Worm (Caenorhabditis elegans) whole organism, early embryonic: ENCODE data around the gene C52G5.2.

Source experiments
- B0310.2 ChIP-seq: sonication (generic microtip); optimal IDR thresholded peaks from 2 replicates; lab custom pipeline; 2016; ENCODE audit warnings: mild to moderate bottlenecking, missing genetic modification characterization, missing compliant biosample characterization
- aly-1 ChIP-seq: sonication (generic microtip); optimal IDR thresholded peaks from 2 replicates; lab custom pipeline; 2016; ENCODE audit warnings: missing genetic modification characterization, missing compliant biosample characterization
- ama-1 ChIP-seq: fragments of 150-350 bp; optimal IDR thresholded peaks from 2 replicates; lab custom pipeline; 2014
- ceh-13 ChIP-seq: fragments of 200-800 bp; sonication (Bioruptor generic); optimal IDR thresholded peaks from 2 replicates; lab custom pipeline; 2018; ENCODE audit warnings: mild to moderate bottlenecking, missing genetic modification characterization, missing compliant biosample characterization
- ceh-36 ChIP-seq: sonication (generic microtip); optimal IDR thresholded peaks from 2 replicates; lab custom pipeline; 2016; ENCODE audit warnings: missing genetic modification characterization, inconsistent platforms, missing compliant biosample characterization
- ets-7 ChIP-seq: sonication (generic microtip); optimal IDR thresholded peaks from 2 replicates; lab custom pipeline; 2016; ENCODE audit warnings: missing genotype, missing genetic modification characterization, missing compliant biosample characterization
- hmbx-1 ChIP-seq: sonication (generic microtip); optimal IDR thresholded peaks from 2 replicates; lab custom pipeline; 2016; ENCODE audit warnings: mild to moderate bottlenecking, missing genetic modification characterization, missing compliant biosample characterization
- pes-1 ChIP-seq: fragments of 200-800 bp; sonication (Bioruptor generic); IDR thresholded peaks from 2 replicates; pipeline ENCODE4 v1.3.6; 2022; ENCODE audit warnings: missing genetic modification reagents, missing genetic modification characterization, missing compliant biosample characterization
- sea-1 ChIP-seq: fragments of 200-800 bp; sonication (Bioruptor generic); conservative IDR thresholded peaks from 2 replicates; pipeline ENCODE4 v1.3.6; 2022; ENCODE audit warnings: missing genetic modification characterization, missing compliant biosample characterization
- tbx-11 ChIP-seq: fragments of 200-800 bp; sonication (Bioruptor generic); IDR thresholded peaks from 2 replicates; pipeline ENCODE4 v1.3.6; 2022; ENCODE audit warnings: missing genetic modification characterization, missing compliant biosample characterization
- tbx-37 ChIP-seq: fragments of 200-800 bp; sonication (Bioruptor generic); conservative IDR thresholded peaks from 2 replicates; pipeline ENCODE4 v1.3.6; 2022; ENCODE audit warnings: missing genetic modification reagents, missing genetic modification characterization, missing compliant biosample characterization
- tra-4 ChIP-seq: sonication (generic microtip); optimal IDR thresholded peaks from 2 replicates; lab custom pipeline; 2017; ENCODE audit warnings: missing genetic modification characterization, missing compliant biosample characterization

- TF ChIP-seq sea-1 (no peak), ets-7 (tag; lab: Kevin White, UChicago) (no peak), ama-1 (no peak), tra-4 (tag; lab: Kevin White, UChicago) (no peak), hmbx-1 (tag; lab: Kevin White, UChicago) (no peak), aly-1 (tag; lab: Kevin White, UChicago) (no peak), ceh-13 (GFP tag; lab: Kevin White, UChicago) (no peak), tbx-37 (no peak), ceh-36 (tag; lab: Kevin White, UChicago) (no peak), B0310.2 (no peak), pes-1 (GFP tag; lab: Robert Waterston, UW) (no peak), tbx-11 (GFP tag; lab: Robert Waterston, UW) (no peak)
Observed at ce11 chrX:12873688-12874364, 30.7 kb downstream of the C52G5.2 start.
